Worm (Caenorhabditis elegans) whole organism, L2 larva: ENCODE data around the gene Y48E1B.8.

Source experiments
- C34F6.9 ChIP-seq: fragments of 150-350 bp; optimal IDR thresholded peaks from 2 replicates; lab custom pipeline; 2014; ENCODE audit warnings: missing biosample characterization, missing genetic modification characterization
- F13H6.1 ChIP-seq: sonication (generic microtip); optimal IDR thresholded peaks from 2 replicates; lab custom pipeline; 2016; ENCODE audit warnings: missing genetic modification characterization, missing compliant biosample characterization
- R02D3.7 ChIP-seq: fragments of 150-350 bp; optimal IDR thresholded peaks from 2 replicates; lab custom pipeline; 2014; ENCODE audit warnings: missing biosample characterization, missing genetic modification characterization
- Y55F3AM.14 ChIP-seq: fragments of 200-800 bp; sonication (Bioruptor generic); optimal IDR thresholded peaks from 2 replicates; lab custom pipeline; 2018; ENCODE audit warnings: mild to moderate bottlenecking, missing genetic modification characterization, missing compliant biosample characterization
- ZK546.5 ChIP-seq: sonication (generic microtip); optimal IDR thresholded peaks from 2 replicates; lab custom pipeline; 2017; ENCODE audit warnings: missing biosample characterization, missing genetic modification characterization
- alr-1 ChIP-seq: fragments of 150-350 bp; optimal IDR thresholded peaks from 2 replicates; lab custom pipeline; 2014; ENCODE audit warnings: missing biosample characterization, missing genetic modification characterization
- aly-2 ChIP-seq: fragments of 150-350 bp; optimal IDR thresholded peaks from 2 replicates; lab custom pipeline; 2014; ENCODE audit warnings: missing biosample characterization, missing genetic modification characterization
- ama-1 ChIP-seq: fragments of 150-350 bp; optimal IDR thresholded peaks from 2 replicates; lab custom pipeline; 2018; ENCODE audit warnings: inconsistent platforms
- blmp-1 ChIP-seq: sonication (generic microtip); optimal IDR thresholded peaks from 2 replicates; lab custom pipeline; 2017; ENCODE audit warnings: missing genetic modification characterization, mild to moderate bottlenecking, missing compliant biosample characterization, antibody characterized with exemption, moderate library complexity; ENCODE audit not compliant: insufficient read depth
- ceh-82 ChIP-seq: fragments of 150-350 bp; optimal IDR thresholded peaks from 2 replicates; lab custom pipeline; 2014; ENCODE audit warnings: missing biosample characterization, missing genetic modification characterization
- crh-2 ChIP-seq: sonication (generic microtip); optimal IDR thresholded peaks from 2 replicates; lab custom pipeline; 2017; ENCODE audit warnings: missing biosample characterization, missing genetic modification characterization
- dmd-4 ChIP-seq: sonication (generic microtip); optimal IDR thresholded peaks from 2 replicates; lab custom pipeline; 2017; ENCODE audit warnings: missing biosample characterization, missing genetic modification characterization
- egl-27 ChIP-seq: sonication (generic microtip); optimal IDR thresholded peaks from 3 replicates; lab custom pipeline; 2017; ENCODE audit warnings: missing biosample characterization, missing genetic modification reagents, missing genetic modification characterization
- elt-1 ChIP-seq: fragments of 150-350 bp; optimal IDR thresholded peaks from 2 replicates; lab custom pipeline; 2014; ENCODE audit warnings: missing biosample characterization, missing genetic modification characterization
- elt-3 ChIP-seq: sonication (generic microtip); optimal IDR thresholded peaks from 2 replicates; lab custom pipeline; 2017; ENCODE audit warnings: missing biosample characterization, missing genetic modification characterization
- fos-1 ChIP-seq: fragments of 150-350 bp; optimal IDR thresholded peaks from 2 replicates; lab custom pipeline; 2014; ENCODE audit warnings: missing biosample characterization, missing genetic modification characterization
- gmeb-1 ChIP-seq: fragments of 150-350 bp; optimal IDR thresholded peaks from 2 replicates; lab custom pipeline; 2014; ENCODE audit warnings: missing biosample characterization, missing genetic modification characterization
- lin-11 ChIP-seq: fragments of 150-350 bp; sonication (generic microtip); optimal IDR thresholded peaks from 2 replicates; lab custom pipeline; 2014; ENCODE audit warnings: missing biosample characterization, missing genetic modification characterization, inconsistent platforms, mixed read lengths
- lin-13 ChIP-seq: fragments of 150-350 bp; optimal IDR thresholded peaks from 2 replicates; lab custom pipeline; 2014; ENCODE audit warnings: missing biosample characterization, missing genetic modification reagents, missing genetic modification characterization
- lin-39 ChIP-seq: fragments of 150-350 bp; optimal IDR thresholded peaks from 2 replicates; lab custom pipeline; 2014; ENCODE audit warnings: missing biosample characterization, missing genetic modification reagents, missing genetic modification characterization
- lsy-2 ChIP-seq, 2 experiments: fragments of 150-350 bp in 1 of 2; sonication (generic microtip) in 1 of 2; optimal IDR thresholded peaks; 2 replicates each; lab custom pipeline; 2014 to 2017; ENCODE audit warnings: missing biosample characterization in 2 of 2, missing genetic modification characterization in 2 of 2
- mab-5 ChIP-seq: fragments of 150-350 bp; optimal IDR thresholded peaks from 2 replicates; lab custom pipeline; 2014; ENCODE audit warnings: missing biosample characterization, missing genetic modification characterization
- mdl-1 ChIP-seq, 2 experiments: fragments of 150-350 bp in 1 of 2; sonication (generic microtip) in 1 of 2; optimal IDR thresholded peaks; 2 replicates each; lab custom pipeline; 2017; ENCODE audit warnings: missing biosample characterization in 2 of 2, missing genetic modification characterization in 2 of 2
- nhr-11 ChIP-seq: fragments of 150-350 bp; optimal IDR thresholded peaks from 2 replicates; lab custom pipeline; 2014; ENCODE audit warnings: missing biosample characterization, missing genetic modification characterization
- nhr-12 ChIP-seq: fragments of 150-350 bp; optimal IDR thresholded peaks from 2 replicates; lab custom pipeline; 2014; ENCODE audit warnings: missing biosample characterization, missing genetic modification characterization
- nhr-129 ChIP-seq: fragments of 150-350 bp; optimal IDR thresholded peaks from 2 replicates; lab custom pipeline; 2014; ENCODE audit warnings: missing biosample characterization, missing genetic modification characterization
- nhr-21 ChIP-seq: fragments of 150-350 bp; optimal IDR thresholded peaks from 2 replicates; lab custom pipeline; 2014; ENCODE audit warnings: missing biosample characterization, missing genetic modification characterization
- nhr-237 ChIP-seq: fragments of 150-350 bp; optimal IDR thresholded peaks from 2 replicates; lab custom pipeline; 2014; ENCODE audit warnings: missing biosample characterization, missing genetic modification characterization
- nhr-25 ChIP-seq: fragments of 150-350 bp; sonication (generic microtip); optimal IDR thresholded peaks from 3 replicates; lab custom pipeline; 2014; ENCODE audit warnings: missing biosample characterization, missing genetic modification characterization
- nhr-6 ChIP-seq: fragments of 150-350 bp; optimal IDR thresholded peaks from 2 replicates; lab custom pipeline; 2014; ENCODE audit warnings: missing biosample characterization, missing genetic modification characterization
- nhr-77 ChIP-seq: fragments of 150-350 bp; optimal IDR thresholded peaks from 2 replicates; lab custom pipeline; 2014; ENCODE audit warnings: missing biosample characterization, missing genetic modification characterization
- sem-4 ChIP-seq: fragments of 150-350 bp; optimal IDR thresholded peaks from 2 replicates; lab custom pipeline; 2014; ENCODE audit warnings: missing biosample characterization, missing genetic modification reagents, missing genetic modification characterization
- skn-1 ChIP-seq: sonication (generic microtip); optimal IDR thresholded peaks from 2 replicates; lab custom pipeline; 2017; ENCODE audit warnings: missing biosample characterization, missing genetic modification characterization
- sma-3 ChIP-seq: sonication (generic microtip); optimal IDR thresholded peaks from 2 replicates; lab custom pipeline; 2016; ENCODE audit warnings: missing genetic modification reagents, missing genetic modification characterization, missing compliant biosample characterization
- snpc-4 ChIP-seq: fragments of 150-350 bp; optimal IDR thresholded peaks from 2 replicates; lab custom pipeline; 2014; ENCODE audit warnings: missing biosample characterization, missing genetic modification characterization
- unc-39 ChIP-seq: fragments of 150-350 bp; optimal IDR thresholded peaks from 2 replicates; lab custom pipeline; 2014; ENCODE audit warnings: missing biosample characterization, missing genetic modification characterization
- unc-55 ChIP-seq: fragments of 150-350 bp; sonication (generic microtip); optimal IDR thresholded peaks from 3 replicates; lab custom pipeline; 2014; ENCODE audit warnings: missing biosample characterization, missing genetic modification reagents, missing genetic modification characterization
- unc-62 ChIP-seq: fragments of 150-350 bp; optimal IDR thresholded peaks from 2 replicates; lab custom pipeline; 2014; ENCODE audit warnings: missing biosample characterization, missing genetic modification reagents, missing genetic modification characterization
- ztf-1 ChIP-seq: fragments of 200-800 bp; sonication (Bioruptor generic); conservative IDR thresholded peaks from 2 replicates; pipeline ENCODE4 v1.3.6; 2022; ENCODE audit warnings: missing genetic modification characterization, missing compliant biosample characterization
- ztf-11 ChIP-seq: sonication (generic microtip); optimal IDR thresholded peaks from 2 replicates; lab custom pipeline; 2017; ENCODE audit warnings: missing biosample characterization, missing genetic modification characterization

Y48E1B.8 gene

ce11 chrII:13575018-13575948 is 10.2 kb upstream of the Y48E1B.8 start, which contains the start of the genes mrpl-37 and lin-38 (continued):
- TF ChIP-seq lin-13 (GFP tag; lab: Kevin White, UChicago) (peak; percentile 94), mab-5 (tag; lab: Kevin White, UChicago) (peak; percentile 7), lin-11 (tag; lab: Kevin White, UChicago) (peak; percentile 69), aly-2 (tag; lab: Kevin White, UChicago) (no peak), ceh-82 (no peak), unc-62 (GFP tag; lab: Kevin White, UChicago) (no peak), dmd-4 (tag; lab: Kevin White, UChicago) (no peak), skn-1 (tag; lab: Kevin White, UChicago) (no peak), ZK546.5 (tag; lab: Kevin White, UChicago) (no peak), gmeb-1 (tag; lab: Kevin White, UChicago) (peak; percentile 62), R02D3.7 (tag; lab: Kevin White, UChicago) (no peak)

ce11 chrII:13590461-13590860 is 5.0 kb downstream of the Y48E1B.8 start, which contains the start of gene clec-145:
Gene clec-145 (minus strand): TSS chrII:13590561.
- no peak for TF ChIP-seq nhr-12 (tag; lab: Kevin White, UChicago)
- no peak for TF ChIP-seq lin-13 (GFP tag; lab: Kevin White, UChicago)
- TF ChIP-seq ama-1 (lab: Kevin White, UChicago): no peak
- no peak for TF ChIP-seq skn-1 (tag; lab: Kevin White, UChicago)
- TF ChIP-seq blmp-1: no peak
- TF ChIP-seq nhr-25 (tag; lab: Kevin White, UChicago): no peak
- TF ChIP-seq fos-1: no peak
- no peak for TF ChIP-seq ztf-1 (GFP tag; lab: Robert Waterston, UW)

ce11 chrII:13593659-13594221 is 8.2 kb downstream of the Y48E1B.8 start, which contains the start of gene clec-146:
Gene clec-146 (minus strand): TSS chrII:13593774.
- TF ChIP-seq unc-55 (GFP tag; lab: Kevin White, UChicago) (no peak), sem-4 (no peak), sma-3 (GFP tag; lab: Kevin White, UChicago) (peak; percentile 27)

ce11 chrII:13595279-13595678 is 9.8 kb downstream of the Y48E1B.8 start:
- TF ChIP-seq elt-3 (tag; lab: Kevin White, UChicago): no peak
- TF ChIP-seq gmeb-1 (tag; lab: Kevin White, UChicago): no peak
- no peak for TF ChIP-seq C34F6.9
- TF ChIP-seq lin-39 (tag; lab: Kevin White, UChicago): no peak
- no peak for TF ChIP-seq egl-27 (tag; lab: Kevin White, UChicago)
- no peak for TF ChIP-seq alr-1
- no peak for TF ChIP-seq lin-13 (GFP tag; lab: Kevin White, UChicago)
- TF ChIP-seq ztf-11 (tag; lab: Kevin White, UChicago): no peak
- no peak for TF ChIP-seq Y55F3AM.14 (GFP tag; lab: Kevin White, UChicago)
- no peak for TF ChIP-seq unc-62 (GFP tag; lab: Kevin White, UChicago)
- no peak for TF ChIP-seq ama-1 (lab: Kevin White, UChicago)
- TF ChIP-seq ztf-1 (GFP tag; lab: Robert Waterston, UW): no peak

ce11 chrII:13596505-13596977 is 11.0 kb downstream of the Y48E1B.8 start, which contains the start of the genes fbxc-23 and csc-1:
Gene fbxc-23 (minus strand): TSS chrII:13596555.
Gene csc-1 (plus strand): TSS chrII:13596955.
- peak; percentile 31 for TF ChIP-seq crh-2 (tag; lab: Kevin White, UChicago)
- TF ChIP-seq snpc-4: peak; percentile 62
- TF ChIP-seq nhr-25 (tag; lab: Kevin White, UChicago): peak; percentile 16
- no peak for TF ChIP-seq aly-2 (tag; lab: Kevin White, UChicago)
- TF ChIP-seq fos-1: peak; percentile 2
- TF ChIP-seq nhr-129 (tag; lab: Kevin White, UChicago): peak; percentile 4
- TF ChIP-seq sma-3 (GFP tag; lab: Kevin White, UChicago): peak; percentile 38
- peak; percentile 91 to 98 for TF ChIP-seq lsy-2 (tag; optimal IDR thresholded peaks at IDR 0.05; lab: Kevin White, UChicago)
- no peak for TF ChIP-seq nhr-237 (tag; lab: Kevin White, UChicago)
- peak; percentile 90 for TF ChIP-seq gmeb-1 (tag; lab: Kevin White, UChicago)
- peak; percentile 15 for TF ChIP-seq nhr-21 (tag; lab: Kevin White, UChicago)
- peak; percentile 70 for TF ChIP-seq C34F6.9
- TF ChIP-seq nhr-6 (tag; lab: Kevin White, UChicago): no peak
- no peak for TF ChIP-seq lin-39 (tag; lab: Kevin White, UChicago)
- TF ChIP-seq nhr-77: no peak
- peak; percentile 49 for TF ChIP-seq lin-13 (GFP tag; lab: Kevin White, UChicago)
- TF ChIP-seq lin-11 (tag; lab: Kevin White, UChicago): peak; percentile 51
- TF ChIP-seq unc-39 (tag; lab: Kevin White, UChicago): no peak
- TF ChIP-seq F13H6.1 (tag; lab: Kevin White, UChicago): peak; percentile 10
- no peak for TF ChIP-seq nhr-12 (tag; lab: Kevin White, UChicago)
- TF ChIP-seq elt-1: no peak
- TF ChIP-seq nhr-11 (tag; lab: Kevin White, UChicago): no peak
- peak; percentile 60 for TF ChIP-seq unc-55 (GFP tag; lab: Kevin White, UChicago)
- TF ChIP-seq mdl-1 (tag; optimal IDR thresholded peaks at IDR 0.05; lab: Kevin White, UChicago): no peak
